Fruit fly (Drosophila melanogaster) whole organism, embryonic: ENCODE measurements around the gene Leash.

Experiments used
- Abd-B ChIP-seq: fragments of 200-800 bp; sonication (Bioruptor generic); optimal IDR thresholded peaks from 2 replicates; lab custom pipeline; 2018; ENCODE audit warnings: missing biosample characterization, mild to moderate bottlenecking, missing genetic modification characterization, moderate library complexity
- BEAF-32 ChIP-seq: fragments of 200-800 bp; sonication (Bioruptor generic); optimal IDR thresholded peaks from 3 replicates; lab custom pipeline; 2017; ENCODE audit warnings: missing biosample characterization, missing genetic modification characterization, mild to moderate bottlenecking, moderate library complexity, missing genetic modification reagents
- Bgb ChIP-seq: fragments of 200-800 bp; sonication (Bioruptor generic); IDR thresholded peaks from 2 replicates; pipeline ENCODE4 v1.3.6; 2022; ENCODE audit warnings: missing biosample characterization, missing genetic modification characterization; ENCODE audit not compliant: partially characterized antibody
- CG10209 ChIP-seq: fragments of 200-800 bp; sonication (Bioruptor generic); optimal IDR thresholded peaks from 3 replicates; lab custom pipeline; 2017; ENCODE audit warnings: missing biosample characterization, mild to moderate bottlenecking, missing genetic modification characterization, missing genetic modification reagents
- CG13775 ChIP-seq: fragments of 200-800 bp; sonication (Bioruptor generic); optimal IDR thresholded peaks from 3 replicates; lab custom pipeline; 2017; ENCODE audit warnings: missing biosample characterization, mild to moderate bottlenecking, missing genetic modification characterization
- CG14014 ChIP-seq: fragments of 200-800 bp; sonication (Bioruptor generic); IDR thresholded peaks from 2 replicates; pipeline ENCODE4 v1.3.6; 2022; ENCODE audit warnings: missing biosample characterization, missing genetic modification characterization
- CG15514 ChIP-seq: fragments of 200-800 bp; sonication (Bioruptor generic); optimal IDR thresholded peaks from 3 replicates; lab custom pipeline; 2017; ENCODE audit warnings: missing biosample characterization, missing genetic modification characterization, mild to moderate bottlenecking, moderate library complexity, missing genetic modification reagents
- CG1603 ChIP-seq: fragments of 200-800 bp; sonication (Bioruptor generic); optimal IDR thresholded peaks from 2 replicates; lab custom pipeline; 2019; ENCODE audit warnings: missing biosample characterization, mild to moderate bottlenecking, missing genetic modification characterization, moderate library complexity
- CG2120 ChIP-seq: fragments of 200-800 bp; sonication (Bioruptor generic); optimal IDR thresholded peaks from 3 replicates; lab custom pipeline; 2016; ENCODE audit warnings: missing biosample characterization, missing genetic modification characterization
- CG2712 ChIP-seq: fragments of 200-800 bp; optimal IDR thresholded peaks from 3 replicates; lab custom pipeline; 2019; ENCODE audit warnings: missing biosample characterization, mild to moderate bottlenecking, missing genetic modification characterization, moderate library complexity
- CG3065 ChIP-seq: fragments of 200-800 bp; sonication (Bioruptor generic); optimal IDR thresholded peaks from 2 replicates; lab custom pipeline; 2016; ENCODE audit warnings: missing biosample characterization, missing genetic modification characterization
- CG32532 ChIP-seq: fragments of 200-800 bp; sonication (Bioruptor generic); IDR thresholded peaks from 2 replicates; pipeline ENCODE4 v1.3.6; 2022; ENCODE audit warnings: missing biosample characterization, missing genetic modification characterization
- CG3847 ChIP-seq: fragments of 200-800 bp; sonication (Bioruptor generic); IDR thresholded peaks from 2 replicates; pipeline ENCODE4 v1.3.6; 2022; ENCODE audit warnings: missing biosample characterization, missing genetic modification characterization
- CG4360 ChIP-seq: fragments of 200-800 bp; sonication (Bioruptor generic); IDR thresholded peaks from 2 replicates; pipeline ENCODE4 v1.3.6; 2022; ENCODE audit warnings: missing biosample characterization, missing genetic modification characterization
- CG4730 ChIP-seq: fragments of 200-800 bp; sonication (Bioruptor generic); IDR thresholded peaks from 2 replicates; pipeline ENCODE4 v1.3.6; 2022; ENCODE audit warnings: missing biosample characterization, missing genetic modification characterization
- CG7357 ChIP-seq: fragments of 200-800 bp; sonication (Bioruptor generic); IDR thresholded peaks from 3 replicates; pipeline ENCODE4 v1.3.6; 2022; ENCODE audit warnings: missing biosample characterization, missing genetic modification characterization
- CG8290 ChIP-seq, 3 experiments: fragments of 200-800 bp; sonication (Bioruptor generic); optimal IDR thresholded peaks; 2 replicates each; lab custom pipeline; 2016 to 2019; ENCODE audit warnings: missing biosample characterization in 3 of 3, missing genetic modification characterization in 3 of 3, mild to moderate bottlenecking in 2 of 3, moderate library complexity in 1 of 3
- CG9797 ChIP-seq: fragments of 200-800 bp; sonication (Bioruptor generic); optimal IDR thresholded peaks from 3 replicates; lab custom pipeline; 2018; ENCODE audit warnings: missing biosample characterization, mild to moderate bottlenecking, missing genetic modification characterization
- Dek ChIP-seq: fragments of 200-800 bp; sonication (Bioruptor generic); optimal IDR thresholded peaks from 3 replicates; lab custom pipeline; 2019; ENCODE audit warnings: missing biosample characterization, mild to moderate bottlenecking, missing genetic modification characterization, moderate library complexity
- E2f2 ChIP-seq: fragments of 200-800 bp; sonication (Bioruptor generic); IDR thresholded peaks from 2 replicates; pipeline ENCODE4 v1.3.6; 2022; ENCODE audit warnings: missing biosample characterization, missing genetic modification characterization
- Fer1 ChIP-seq: fragments of 200-800 bp; sonication (Bioruptor generic); optimal IDR thresholded peaks from 2 replicates; lab custom pipeline; 2017; ENCODE audit warnings: missing biosample characterization, mild to moderate bottlenecking, missing genetic modification characterization
- Gsc ChIP-seq: fragments of 200-800 bp; sonication (Bioruptor generic); IDR thresholded peaks from 2 replicates; pipeline ENCODE4 v1.3.6; 2022; ENCODE audit warnings: missing biosample characterization, missing genetic modification characterization
- H15 ChIP-seq: fragments of 200-800 bp; sonication (Bioruptor generic); IDR thresholded peaks from 3 replicates; pipeline ENCODE4 v1.3.6; 2022; ENCODE audit warnings: missing biosample characterization, missing genetic modification characterization
- Hr78 ChIP-seq, 2 experiments: fragments of 200-800 bp in 1 of 2; fragments of >200 bp in 1 of 2; sonication (Bioruptor generic) in 1 of 2; optimal IDR thresholded peaks; 2 replicates each; lab custom pipeline; 2017 to 2019; ENCODE audit warnings: missing biosample characterization in 2 of 2, missing genetic modification characterization in 2 of 2, mild to moderate bottlenecking in 1 of 2, moderate library complexity in 1 of 2
- MESR4 ChIP-seq: fragments of 200-800 bp; sonication (Bioruptor generic); optimal IDR thresholded peaks from 2 replicates; lab custom pipeline; 2018; ENCODE audit warnings: missing biosample characterization, mild to moderate bottlenecking, missing genetic modification characterization, moderate library complexity
- NC2β ChIP-seq: fragments of 200-800 bp; sonication (Bioruptor generic); optimal IDR thresholded peaks from 2 replicates; lab custom pipeline; 2016; ENCODE audit warnings: missing biosample characterization, missing genetic modification characterization
- Scr ChIP-seq: fragments of 200-800 bp; sonication (Bioruptor generic); IDR thresholded peaks from 2 replicates; pipeline ENCODE4 v1.3.6; 2022; ENCODE audit warnings: missing biosample characterization, missing genetic modification characterization; ENCODE audit not compliant: partially characterized antibody
- Six4 ChIP-seq: fragments of 200-800 bp; sonication (Bioruptor generic); optimal IDR thresholded peaks from 2 replicates; lab custom pipeline; 2016; ENCODE audit warnings: missing biosample characterization, missing genetic modification characterization
- abd-A ChIP-seq: fragments of 200-800 bp; sonication (Bioruptor generic); optimal IDR thresholded peaks from 3 replicates; lab custom pipeline; 2019; ENCODE audit warnings: missing biosample characterization, mild to moderate bottlenecking, missing genetic modification characterization, moderate library complexity
- ac ChIP-seq: fragments of 200-800 bp; sonication (Bioruptor generic); optimal IDR thresholded peaks from 3 replicates; lab custom pipeline; 2017; ENCODE audit warnings: missing biosample characterization, mild to moderate bottlenecking, missing genetic modification characterization
- az2 ChIP-seq: fragments of 200-800 bp; sonication (Bioruptor generic); optimal IDR thresholded peaks from 3 replicates; lab custom pipeline; 2016; ENCODE audit warnings: missing biosample characterization, missing genetic modification characterization
- cwo ChIP-seq: fragments of 200-800 bp; sonication (Bioruptor generic); optimal IDR thresholded peaks from 3 replicates; lab custom pipeline; 2017; ENCODE audit warnings: missing biosample characterization, missing genetic modification characterization, mild to moderate bottlenecking, moderate library complexity, missing genetic modification reagents
- dm ChIP-seq: fragments of 200-800 bp; sonication (Bioruptor generic); optimal IDR thresholded peaks from 3 replicates; lab custom pipeline; 2016; ENCODE audit warnings: missing biosample characterization, missing genetic modification characterization
- eyg ChIP-seq: fragments of 200-800 bp; sonication (Bioruptor generic); optimal IDR thresholded peaks from 3 replicates; lab custom pipeline; 2016; ENCODE audit warnings: missing biosample characterization, missing genetic modification characterization
- fru ChIP-seq: fragments of >200 bp; optimal IDR thresholded peaks from 2 replicates; lab custom pipeline; 2017
- gem ChIP-seq: fragments of 200-800 bp; sonication (Bioruptor generic); optimal IDR thresholded peaks from 2 replicates; lab custom pipeline; 2019; ENCODE audit warnings: missing biosample characterization, mild to moderate bottlenecking, missing genetic modification characterization, moderate library complexity
- gro ChIP-seq: fragments of 200-800 bp; sonication (Bioruptor generic); optimal IDR thresholded peaks from 2 replicates; lab custom pipeline; 2016; ENCODE audit warnings: missing biosample characterization, missing genetic modification characterization
- ken ChIP-seq: fragments of 200-800 bp; sonication (Bioruptor generic); IDR thresholded peaks from 3 replicates; pipeline ENCODE4 v1.3.6; 2022; ENCODE audit warnings: missing biosample characterization, missing genetic modification characterization
- lilli ChIP-seq: fragments of 200-800 bp; sonication (Bioruptor generic); optimal IDR thresholded peaks from 3 replicates; lab custom pipeline; 2016; ENCODE audit warnings: missing biosample characterization, missing genetic modification characterization
- org-1 ChIP-seq: fragments of 200-800 bp; sonication (Bioruptor generic); optimal IDR thresholded peaks from 2 replicates; lab custom pipeline; 2017; ENCODE audit warnings: missing biosample characterization, missing genetic modification characterization
- p53 ChIP-seq: fragments of 200-800 bp; sonication (Bioruptor generic); optimal IDR thresholded peaks from 2 replicates; lab custom pipeline; 2016; ENCODE audit warnings: missing biosample characterization, missing genetic modification characterization
- pho ChIP-seq: fragments of 200-800 bp; sonication (Bioruptor generic); optimal IDR thresholded peaks from 2 replicates; lab custom pipeline; 2016; ENCODE audit warnings: missing biosample characterization, missing genetic modification characterization
- pum ChIP-seq: fragments of 200-800 bp; sonication (Bioruptor generic); optimal IDR thresholded peaks from 2 replicates; lab custom pipeline; 2016; ENCODE audit warnings: missing biosample characterization, missing genetic modification characterization
- ranshi ChIP-seq: fragments of 200-800 bp; sonication (Bioruptor generic); IDR thresholded peaks from 2 replicates; pipeline ENCODE4 v1.3.6; 2022; ENCODE audit warnings: missing biosample characterization, missing genetic modification characterization
- row ChIP-seq: fragments of 200-800 bp; sonication (Bioruptor generic); IDR thresholded peaks from 3 replicates; pipeline ENCODE4 v1.3.6; 2022; ENCODE audit warnings: missing biosample characterization, missing genetic modification characterization
- seq ChIP-seq: fragments of 200-800 bp; sonication (Bioruptor generic); IDR thresholded peaks from 2 replicates; pipeline ENCODE4 v1.3.6; 2022; ENCODE audit warnings: missing biosample characterization, missing genetic modification characterization
- stc ChIP-seq: fragments of 200-800 bp; sonication (Bioruptor generic); IDR thresholded peaks from 2 replicates; pipeline ENCODE4 v1.3.6; 2022; ENCODE audit warnings: missing biosample characterization, missing genetic modification characterization
- unc-4 ChIP-seq: fragments of 200-800 bp; sonication (Bioruptor generic); IDR thresholded peaks from 2 replicates; pipeline ENCODE4 v1.3.6; 2022; ENCODE audit warnings: missing biosample characterization, missing genetic modification characterization; ENCODE audit not compliant: partially characterized antibody
- wdn ChIP-seq: fragments of 200-800 bp; sonication (Bioruptor generic); IDR thresholded peaks from 2 replicates; pipeline ENCODE4 v1.3.6; 2022; ENCODE audit warnings: missing biosample characterization, missing genetic modification characterization
- zen ChIP-seq: fragments of 200-800 bp; sonication (Bioruptor generic); optimal IDR thresholded peaks from 3 replicates; lab custom pipeline; 2018; ENCODE audit warnings: missing biosample characterization, mild to moderate bottlenecking, missing genetic modification characterization, moderate library complexity
- zfh2 ChIP-seq: fragments of 200-800 bp; sonication (Bioruptor generic); optimal IDR thresholded peaks from 2 replicates; lab custom pipeline; 2016; ENCODE audit warnings: missing biosample characterization, missing genetic modification characterization

The Leash gene

DNA sequence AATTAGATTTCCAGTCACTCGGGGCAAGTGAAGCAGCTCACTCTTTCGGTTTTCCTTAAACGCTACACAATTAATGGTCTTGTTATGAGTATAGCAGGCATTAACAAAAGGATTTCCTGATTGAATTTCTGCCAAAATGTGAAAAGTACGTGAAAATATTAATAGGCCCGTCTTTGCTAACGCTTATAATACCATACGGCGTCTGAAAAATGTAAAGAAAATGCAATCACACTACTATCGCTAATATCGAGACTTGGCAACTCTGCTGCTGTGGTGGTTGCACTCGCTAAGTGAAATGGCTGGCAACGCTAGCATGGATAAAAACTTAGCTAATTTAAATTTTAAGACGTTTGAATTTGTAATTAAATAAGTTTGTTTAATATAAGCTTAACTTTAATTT lies 8.0 kb downstream of the Leash start, which contains the start of gene CG6621 (continued):
- TF ChIP-seq gem (tag; lab: Kevin White, UChicago) (no peak), Bgb (GFP tag; lab: Robert Waterston, UW) (peak; percentile 68), Dek (peak; percentile 36), ranshi (GFP tag; lab: Robert Waterston, UW) (0 out of 2 replicates have a peak, but pooled peaks have one; percentile 19), wdn (GFP tag; lab: Robert Waterston, UW) (no peak), CG3065 (GFP tag; lab: Kevin White, UChicago) (no peak), Fer1 (GFP tag; lab: Kevin White, UChicago) (peak; percentile 9), az2 (GFP tag; lab: Kevin White, UChicago) (no peak), CG8290 (GFP tag; optimal IDR thresholded peaks at IDR 0.05; lab: Kevin White, UChicago) (peak; percentile 24), CG8290 (tag; optimal IDR thresholded peaks at IDR 0.05; lab: Kevin White, UChicago) (peak in 1 of 2 experiments; percentile 62), pum (no peak), CG2712 (tag; lab: Kevin White, UChicago) (peak; percentile 49), gro (GFP tag; lab: Kevin White, UChicago) (peak; percentile 44), Gsc (no peak), Six4 (no peak), MESR4 (GFP tag; lab: Kevin White, UChicago) (peak; percentile 64), CG1603 (tag; lab: Kevin White, UChicago) (peak; percentile 88), abd-A (tag; lab: Kevin White, UChicago) (peak; percentile 2), unc-4 (GFP tag; lab: Robert Waterston, UW) (peak; percentile 54), cwo (no peak), NC2β (GFP tag; lab: Kevin White, UChicago) (no peak), CG15514 (peak; percentile 70), row (GFP tag; lab: Robert Waterston, UW) (peak; percentile 56), Scr (GFP tag; lab: Robert Waterston, UW) (peak; percentile 65), stc (GFP tag; lab: Robert Waterston, UW) (no peak), p53 (GFP tag; lab: Kevin White, UChicago) (peak; percentile 27), E2f2 (GFP tag; lab: Robert Waterston, UW) (peak; percentile 78), CG3847 (peak; percentile 86), ken (GFP tag; lab: Robert Waterston, UW) (no peak), Abd-B (GFP tag; lab: Kevin White, UChicago) (peak; percentile 38), CG2120 (GFP tag; lab: Kevin White, UChicago) (peak; percentile 61), zen (tag; lab: Kevin White, UChicago) (peak; percentile 52), seq (GFP tag; lab: Robert Waterston, UW) (no peak), CG4730 (no peak), pho (GFP tag; lab: Kevin White, UChicago) (peak; percentile 4), dm (peak; percentile 11), org-1 (GFP tag; lab: Kevin White, UChicago) (no peak), CG10209 (GFP tag; lab: Kevin White, UChicago) (no peak), CG9797 (GFP tag; lab: Kevin White, UChicago) (peak; percentile 93), CG13775 (no peak), CG14014 (no peak), CG4360 (GFP tag; lab: Robert Waterston, UW) (no peak), zfh2 (GFP tag; lab: Kevin White, UChicago) (peak; percentile 26), BEAF-32 (GFP tag; lab: Kevin White, UChicago) (peak; percentile 74), eyg (no peak), fru (no peak), H15 (no peak), CG7357 (GFP tag; lab: Robert Waterston, UW) (no peak), CG32532 (GFP tag; lab: Robert Waterston, UW) (peak; percentile 36), lilli (GFP tag; lab: Kevin White, UChicago) (peak; percentile 3), ac (no peak), Hr78 (GFP tag; optimal IDR thresholded peaks at IDR 0.05; lab: Kevin White, UChicago) (no peak)
